Fruit fly (Drosophila melanogaster) whole organism, adult: ENCODE measurements around the gene fmt.

Experiments used
- CG11617 ChIP-seq: fragments of 200-800 bp; sonication (Bioruptor generic); optimal IDR thresholded peaks from 2 replicates; lab custom pipeline; 2017; ENCODE audit warnings: mild to moderate bottlenecking, missing biosample characterization, missing genetic modification reagents, missing genetic modification characterization
- CG12768 ChIP-seq: fragments of 200-800 bp; sonication (Bioruptor generic); optimal IDR thresholded peaks from 2 replicates; lab custom pipeline; 2017; ENCODE audit warnings: missing biosample characterization, missing genetic modification characterization, mild to moderate bottlenecking, moderate library complexity, missing genetic modification reagents
- CG14711 ChIP-seq: fragments of 200-800 bp; sonication (Bioruptor generic); optimal IDR thresholded peaks from 2 replicates; lab custom pipeline; 2018; ENCODE audit warnings: missing biosample characterization, mild to moderate bottlenecking, missing genetic modification characterization, moderate library complexity
- CG1620 ChIP-seq: fragments of 200-800 bp; sonication (Bioruptor generic); optimal IDR thresholded peaks from 2 replicates; lab custom pipeline; 2016; ENCODE audit warnings: missing biosample characterization, missing genetic modification characterization
- CG33017 ChIP-seq: fragments of 200-800 bp; sonication (Bioruptor generic); optimal IDR thresholded peaks from 2 replicates; lab custom pipeline; 2018; ENCODE audit warnings: missing biosample characterization, mild to moderate bottlenecking, missing genetic modification characterization, moderate library complexity
- CG5204 ChIP-seq: fragments of 200-800 bp; sonication (Bioruptor generic); optimal IDR thresholded peaks from 2 replicates; lab custom pipeline; 2016; ENCODE audit warnings: missing biosample characterization, missing genetic modification characterization
- CG7045 ChIP-seq: fragments of 200-800 bp; sonication (Bioruptor generic); optimal IDR thresholded peaks from 2 replicates; lab custom pipeline; 2017; ENCODE audit warnings: missing biosample characterization, mild to moderate bottlenecking, missing genetic modification characterization
- CG7101 ChIP-seq: fragments of 200-800 bp; sonication (Bioruptor generic); optimal IDR thresholded peaks from 2 replicates; lab custom pipeline; 2018; ENCODE audit warnings: missing biosample characterization, mild to moderate bottlenecking, missing genetic modification characterization, moderate library complexity
- Clk ChIP-seq: fragments of 200-800 bp; sonication (Bioruptor generic); optimal IDR thresholded peaks from 2 replicates; lab custom pipeline; 2017; ENCODE audit warnings: missing biosample characterization, missing genetic modification characterization
- Crg-1 ChIP-seq: fragments of 200-800 bp; sonication (Bioruptor generic); optimal IDR thresholded peaks from 2 replicates; lab custom pipeline; 2016; ENCODE audit warnings: missing biosample characterization, missing genetic modification characterization
- Hr96 ChIP-seq: fragments of 200-800 bp; sonication (Bioruptor generic); optimal IDR thresholded peaks from 2 replicates; lab custom pipeline; 2016; ENCODE audit warnings: missing biosample characterization, missing genetic modification characterization
- Mnt ChIP-seq: fragments of 200-800 bp; sonication (Bioruptor generic); optimal IDR thresholded peaks from 2 replicates; lab custom pipeline; 2016; ENCODE audit warnings: missing biosample characterization, mild to moderate bottlenecking, missing genetic modification characterization
- bab1 ChIP-seq: fragments of 200-800 bp; sonication (Bioruptor generic); optimal IDR thresholded peaks from 3 replicates; lab custom pipeline; 2019; ENCODE audit warnings: missing biosample characterization, mild to moderate bottlenecking, missing genetic modification characterization, moderate library complexity
- cic ChIP-seq: fragments of 200-800 bp; sonication (Bioruptor generic); optimal IDR thresholded peaks from 2 replicates; lab custom pipeline; 2017; ENCODE audit warnings: missing biosample characterization, mild to moderate bottlenecking, missing genetic modification characterization, moderate library complexity
- cnc ChIP-seq, 2 experiments: fragments of >200 bp; optimal IDR thresholded peaks; 2 replicates each; lab custom pipeline; 2017
- kay ChIP-seq: fragments of 200-800 bp; sonication (Bioruptor generic); peaks from one replicate; lab custom pipeline; 2016; ENCODE audit warnings: missing biosample characterization, missing genetic modification characterization, borderline replicate concordance
- ovo ChIP-seq: fragments of 200-800 bp; sonication (Bioruptor generic); optimal IDR thresholded peaks from 2 replicates; lab custom pipeline; 2016; ENCODE audit warnings: missing biosample characterization, missing genetic modification characterization
- pad ChIP-seq: fragments of 200-800 bp; sonication (Bioruptor generic); optimal IDR thresholded peaks from 3 replicates; lab custom pipeline; 2017; ENCODE audit warnings: missing biosample characterization, missing genetic modification characterization, mild to moderate bottlenecking, moderate library complexity, missing genetic modification reagents
- tj ChIP-seq: fragments of 200-800 bp; sonication (Bioruptor generic); optimal IDR thresholded peaks from 3 replicates; lab custom pipeline; 2017; ENCODE audit warnings: missing biosample characterization, mild to moderate bottlenecking, missing genetic modification characterization, moderate library complexity
- toe ChIP-seq: fragments of 200-800 bp; sonication (Bioruptor generic); optimal IDR thresholded peaks from 2 replicates; lab custom pipeline; 2016; ENCODE audit warnings: missing biosample characterization, missing genetic modification characterization

fmt gene

DNA sequence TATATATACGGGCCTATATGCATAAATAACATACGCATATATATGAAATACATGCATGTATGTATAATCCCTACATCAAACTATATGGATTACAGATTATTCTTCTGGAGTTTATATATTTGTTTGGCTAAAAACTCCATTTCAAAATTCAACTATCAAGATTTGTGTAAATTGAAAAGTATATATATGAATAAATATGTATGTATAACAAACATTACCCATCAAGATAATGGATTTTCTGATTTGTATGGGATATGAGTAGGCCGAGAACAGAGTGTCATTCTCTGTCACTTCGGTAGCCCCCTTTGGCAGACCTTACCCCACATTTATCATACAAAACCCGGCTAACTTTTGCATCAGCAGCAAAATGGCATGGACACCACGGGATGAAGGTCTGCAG, 26.5 kb upstream of the fmt start, which contains the start of gene CG8219:
CG8219 (plus strand) TSS at position 301 of the 400 bp plus-strand sequence.
- TF ChIP-seq CG11617 (GFP tag; lab: Kevin White, UChicago) (no peak), CG7045 (GFP tag; lab: Kevin White, UChicago) (no peak), Mnt (GFP tag; lab: Kevin White, UChicago) (no peak), CG1620 (no peak), CG14711 (no peak), Crg-1 (GFP tag; lab: Kevin White, UChicago) (no peak), CG7101 (tag; lab: Kevin White, UChicago) (no peak), cic (GFP tag; lab: Kevin White, UChicago) (no peak), Hr96 (GFP tag; lab: Kevin White, UChicago) (no peak)

dm6 chr3L:6193556-6194114, 20.0 kb upstream of the fmt start:
- TF ChIP-seq Clk (GFP tag; lab: Kevin White, UChicago) (no peak), ovo (GFP tag; lab: Kevin White, UChicago) (peak; percentile 21)

- TF ChIP-seq CG1620 (peak; percentile 84), tj (peak; percentile 67), cnc (optimal IDR thresholded peaks at IDR 0.05; lab: Kevin White, UChicago) (no peak), Hr96 (GFP tag; lab: Kevin White, UChicago) (peak; percentile 78), bab1 (GFP tag; lab: Kevin White, UChicago) (peak; percentile 70), CG33017 (peak; percentile 75), Mnt (GFP tag; lab: Kevin White, UChicago) (peak; percentile 52), CG11617 (GFP tag; lab: Kevin White, UChicago) (peak; percentile 85), kay (GFP tag; lab: Kevin White, UChicago) (no peak), CG7045 (GFP tag; lab: Kevin White, UChicago) (peak; percentile 77), CG14711 (peak; percentile 72), cic (GFP tag; lab: Kevin White, UChicago) (no peak), CG5204 (peak; percentile 78), Crg-1 (GFP tag; lab: Kevin White, UChicago) (peak; percentile 74), Clk (GFP tag; lab: Kevin White, UChicago) (peak; percentile 79), toe (GFP tag; lab: Kevin White, UChicago) (peak; percentile 90), CG7101 (tag; lab: Kevin White, UChicago) (peak; percentile 86), ovo (GFP tag; lab: Kevin White, UChicago) (peak; percentile 73), CG12768 (GFP tag; lab: Kevin White, UChicago) (peak; percentile 84), pad (GFP tag; lab: Kevin White, UChicago) (peak; percentile 66)
Measured at dm6 chr3L:6192822-6193555, 19.3 kb upstream of the fmt start, which contains the start of the genes Sf3b6 and Tnpo. Gene Sf3b6 (minus strand): TSS chr3L:6193179. Gene Tnpo (plus strand): TSS chr3L:6193480.

DNA sequence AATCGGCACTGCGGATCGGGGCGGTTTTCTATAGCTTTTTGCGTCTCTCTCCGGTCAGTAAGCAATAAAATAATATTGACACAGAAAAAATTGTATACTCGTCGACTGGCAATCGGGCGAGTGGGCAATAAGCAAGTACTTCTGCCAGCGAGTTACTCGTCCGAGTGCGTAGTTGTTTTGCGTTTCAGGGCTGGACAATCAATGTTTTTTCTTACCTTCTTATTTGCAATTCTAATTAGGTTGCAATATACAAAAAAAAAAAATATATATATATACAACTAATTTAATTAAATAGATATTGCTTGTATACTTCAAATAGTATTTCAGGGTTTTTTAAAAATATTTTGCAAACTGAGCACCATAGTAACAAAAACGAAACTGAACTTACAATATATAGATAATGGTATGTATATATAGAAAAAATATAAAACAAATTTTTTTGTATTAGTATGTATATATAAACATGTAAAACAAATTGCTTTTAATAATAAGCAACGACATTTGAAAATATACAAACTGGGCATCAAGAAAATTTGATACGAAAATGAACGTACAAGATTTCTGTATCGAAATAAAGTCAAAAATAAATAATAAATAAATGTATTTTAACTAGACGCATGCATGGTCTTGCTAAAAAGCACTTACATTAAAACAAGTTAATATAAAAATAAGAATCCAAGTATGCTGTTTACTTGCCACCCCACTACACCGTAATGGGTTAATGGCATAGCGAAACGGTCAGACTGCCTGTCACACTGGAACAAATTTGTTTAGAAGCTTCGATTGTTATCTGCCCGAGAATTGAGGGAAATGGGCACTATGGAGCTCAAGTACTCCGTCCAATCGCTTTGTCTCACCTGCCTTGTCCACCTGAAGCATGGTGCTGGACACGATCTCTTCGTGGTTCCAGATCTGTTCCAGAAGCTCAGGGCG, 15.6 kb upstream of the fmt start, which contains the start of the genes D19A and CG7386:
D19A (minus strand) TSS at position 129 of the 933 bp plus-strand sequence.
CG7386 (plus strand) TSS at position 751 of the 933 bp plus-strand sequence.
- TF ChIP-seq tj (peak; percentile 24), CG7045 (GFP tag; lab: Kevin White, UChicago) (peak; percentile 27), CG1620 (peak; percentile 60), CG7101 (tag; lab: Kevin White, UChicago) (peak; percentile 72), CG14711 (peak; percentile 27), CG11617 (GFP tag; lab: Kevin White, UChicago) (peak; percentile 61), toe (GFP tag; lab: Kevin White, UChicago) (peak; percentile 53), cic (GFP tag; lab: Kevin White, UChicago) (no peak), pad (GFP tag; lab: Kevin White, UChicago) (no peak), Clk (GFP tag; lab: Kevin White, UChicago) (no peak), Crg-1 (GFP tag; lab: Kevin White, UChicago) (no peak), kay (GFP tag; lab: Kevin White, UChicago) (no peak), ovo (GFP tag; lab: Kevin White, UChicago) (no peak), CG33017 (peak; percentile 70), CG12768 (GFP tag; lab: Kevin White, UChicago) (peak; percentile 1), bab1 (GFP tag; lab: Kevin White, UChicago) (peak; percentile 79), cnc (optimal IDR thresholded peaks at IDR 0.05; lab: Kevin White, UChicago) (no peak), CG5204 (peak; percentile 33), Hr96 (GFP tag; lab: Kevin White, UChicago) (peak; percentile 31), Mnt (GFP tag; lab: Kevin White, UChicago) (peak; percentile 49)

- TF ChIP-seq kay (GFP tag; lab: Kevin White, UChicago) = no peak
- peak; percentile 54 for TF ChIP-seq Crg-1 (GFP tag; lab: Kevin White, UChicago)
- TF ChIP-seq pad (GFP tag; lab: Kevin White, UChicago) = peak; percentile 54
- peak; percentile 66 for TF ChIP-seq Clk (GFP tag; lab: Kevin White, UChicago)
- TF ChIP-seq CG1620 = peak; percentile 76
- peak; percentile 65 for TF ChIP-seq Hr96 (GFP tag; lab: Kevin White, UChicago)
- TF ChIP-seq toe (GFP tag; lab: Kevin White, UChicago) = peak; percentile 60
- TF ChIP-seq CG5204 = peak; percentile 64
- peak; percentile 76 for TF ChIP-seq CG12768 (GFP tag; lab: Kevin White, UChicago)
- TF ChIP-seq cic (GFP tag; lab: Kevin White, UChicago) = peak; percentile 98
- no peak for TF ChIP-seq cnc (optimal IDR thresholded peaks at IDR 0.05; lab: Kevin White, UChicago)
- TF ChIP-seq CG11617 (GFP tag; lab: Kevin White, UChicago) = peak; percentile 82
- TF ChIP-seq CG7101 (tag; lab: Kevin White, UChicago) = peak; percentile 74
- TF ChIP-seq CG33017 = peak; percentile 75
- peak; percentile 84 for TF ChIP-seq bab1 (GFP tag; lab: Kevin White, UChicago)
- TF ChIP-seq CG7045 (GFP tag; lab: Kevin White, UChicago) = peak; percentile 78
- peak; percentile 100 for TF ChIP-seq Mnt (GFP tag; lab: Kevin White, UChicago)
- TF ChIP-seq ovo (GFP tag; lab: Kevin White, UChicago) = peak; percentile 3
- peak; percentile 78 for TF ChIP-seq tj
- TF ChIP-seq CG14711 = peak; percentile 74
Measured at dm6 chr3L:6184884-6185438, 11.3 kb upstream of the fmt start, which contains the start of the genes D19B and CG43293. Gene D19B (minus strand): TSS chr3L:6184920. Gene CG43293 (plus strand): TSS chr3L:6185189.
